Worm (Caenorhabditis elegans) whole organism, L4 larva: ENCODE data around the gene ZK632.4.

Experiments used
- F44E2.7 ChIP-seq: fragments of 200-800 bp; sonication (Bioruptor generic); IDR thresholded peaks from 2 replicates; pipeline ENCODE4 v2.1.2; 2022; ENCODE audit warnings: missing genetic modification characterization, missing compliant biosample characterization
- F49E8.2 ChIP-seq: sonication (generic microtip); optimal IDR thresholded peaks from 2 replicates; lab custom pipeline; 2016; ENCODE audit warnings: missing compliant biosample characterization, mild to moderate bottlenecking, missing genetic modification characterization, borderline replicate concordance
- T20F7.1 ChIP-seq: fragments of 200-800 bp; sonication (Bioruptor generic); optimal IDR thresholded peaks from 2 replicates; lab custom pipeline; 2018; ENCODE audit warnings: mild to moderate bottlenecking, missing genetic modification characterization, missing compliant biosample characterization
- T26A8.4 ChIP-seq: fragments of 200-800 bp; sonication (Bioruptor generic); IDR thresholded peaks from 2 replicates; pipeline ENCODE4 v1.3.6; 2022; ENCODE audit warnings: missing genetic modification characterization, missing compliant biosample characterization
- Y105C5A.15 ChIP-seq: fragments of 200-800 bp; sonication (Bioruptor generic); IDR thresholded peaks from 2 replicates; pipeline ENCODE4 v1.3.6; 2022; ENCODE audit warnings: missing genetic modification characterization, missing compliant biosample characterization
- ZK546.5 ChIP-seq, 2 experiments: sonication (generic microtip); optimal IDR thresholded peaks; 2 replicates each; lab custom pipeline; 2017; ENCODE audit warnings: missing biosample characterization in 2 of 2, missing genetic modification characterization in 2 of 2
- aha-1 ChIP-seq: fragments of 150-350 bp; peaks from one replicate; lab custom pipeline; 2014; ENCODE audit warnings: missing biosample characterization, missing genetic modification characterization
- arid-1 ChIP-seq: fragments of 200-800 bp; sonication (Bioruptor generic); conservative IDR thresholded peaks from 2 replicates; pipeline ENCODE4 v1.3.6; 2022; ENCODE audit warnings: missing genetic modification reagents, missing genetic modification characterization, missing compliant biosample characterization
- ceh-28 ChIP-seq: fragments of 150-350 bp; optimal IDR thresholded peaks from 2 replicates; lab custom pipeline; 2014; ENCODE audit warnings: missing biosample characterization, missing genetic modification reagents, missing genetic modification characterization
- ceh-62 ChIP-seq: sonication (generic microtip); optimal IDR thresholded peaks from 2 replicates; lab custom pipeline; 2017; ENCODE audit warnings: missing biosample characterization, missing genetic modification characterization
- cey-2 ChIP-seq: sonication (generic microtip); optimal IDR thresholded peaks from 3 replicates; lab custom pipeline; 2017; ENCODE audit warnings: missing genetic modification characterization, mild to moderate bottlenecking, missing compliant biosample characterization, antibody characterized with exemption, borderline replicate concordance; ENCODE audit not compliant: insufficient read depth
- ctbp-1 ChIP-seq: fragments of 200-800 bp; sonication (Bioruptor generic); IDR thresholded peaks from 2 replicates; pipeline ENCODE4 v1.3.6; 2022; ENCODE audit warnings: missing genetic modification reagents, missing genetic modification characterization, missing compliant biosample characterization
- dve-1 ChIP-seq: sonication (generic microtip); optimal IDR thresholded peaks from 2 replicates; lab custom pipeline; 2017; ENCODE audit warnings: antibody characterized with exemption, mild to moderate bottlenecking, missing genetic modification characterization, missing compliant biosample characterization; ENCODE audit not compliant: insufficient read depth
- egl-43 ChIP-seq: fragments of 200-800 bp; sonication (Bioruptor generic); IDR thresholded peaks from 2 replicates; pipeline ENCODE4 v1.3.6; 2022; ENCODE audit warnings: missing genetic modification reagents, missing genetic modification characterization, missing compliant biosample characterization
- gei-8 ChIP-seq: fragments of 200-800 bp; sonication (Bioruptor generic); optimal IDR thresholded peaks from 2 replicates; lab custom pipeline; 2018; ENCODE audit warnings: mild to moderate bottlenecking, missing genetic modification characterization, missing compliant biosample characterization
- hif-1 ChIP-seq, 2 experiments: sonication (generic microtip); optimal IDR thresholded peaks; 2 replicates each; lab custom pipeline; 2016 to 2017; ENCODE audit warnings: missing compliant biosample characterization in 2 of 2, missing genetic modification characterization in 2 of 2, missing genetic modification reagents in 2 of 2, missing genotype in 2 of 2, mild to moderate bottlenecking in 1 of 2
- hlh-30 ChIP-seq: sonication (generic microtip); optimal IDR thresholded peaks from 2 replicates; lab custom pipeline; 2017; ENCODE audit warnings: antibody characterized with exemption, mild to moderate bottlenecking, missing genetic modification characterization, missing compliant biosample characterization; ENCODE audit not compliant: insufficient read depth
- jun-1 ChIP-seq: fragments of 150-350 bp; optimal IDR thresholded peaks from 2 replicates; lab custom pipeline; 2014; ENCODE audit warnings: missing biosample characterization, missing genetic modification reagents, missing genetic modification characterization
- lin-15B ChIP-seq: fragments of 150-350 bp; sonication (generic microtip); optimal IDR thresholded peaks from 3 replicates; lab custom pipeline; 2014; ENCODE audit warnings: missing biosample characterization, missing genetic modification characterization
- lin-29 ChIP-seq: fragments of 200-800 bp; sonication (Bioruptor generic); IDR thresholded peaks from 2 replicates; pipeline ENCODE4 v1.3.6; 2022; ENCODE audit warnings: missing genetic modification reagents, missing genetic modification characterization, missing compliant biosample characterization
- lin-38 ChIP-seq: fragments of 200-800 bp; sonication (Bioruptor generic); IDR thresholded peaks from 2 replicates; pipeline ENCODE4 v1.3.6; 2022; ENCODE audit warnings: missing genetic modification reagents, missing genetic modification characterization, missing compliant biosample characterization
- lin-39 ChIP-seq: fragments of 150-350 bp; optimal IDR thresholded peaks from 2 replicates; lab custom pipeline; 2014; ENCODE audit warnings: missing biosample characterization, missing genetic modification reagents, missing genetic modification characterization
- lir-3 ChIP-seq: sonication (generic microtip); optimal IDR thresholded peaks from 2 replicates; lab custom pipeline; 2016; ENCODE audit warnings: mild to moderate bottlenecking, missing genetic modification characterization, missing compliant biosample characterization
- lsy-2 ChIP-seq, 2 experiments: fragments of 150-350 bp in 1 of 2; sonication (generic microtip) in 1 of 2; optimal IDR thresholded peaks; 2 replicates each; lab custom pipeline; 2014 to 2017; ENCODE audit warnings: missing biosample characterization in 2 of 2, missing genetic modification characterization in 2 of 2
- madf-5 ChIP-seq, 2 experiments: fragments of 200-800 bp; sonication (Bioruptor generic); IDR thresholded peaks; 2 replicates each; pipeline ENCODE4 v1.3.6; 2022; ENCODE audit warnings: missing compliant biosample characterization in 2 of 2, missing genetic modification characterization in 2 of 2
- madf-9 ChIP-seq: fragments of 200-800 bp; sonication (Bioruptor generic); conservative IDR thresholded peaks from 2 replicates; pipeline ENCODE4 v1.3.6; 2022; ENCODE audit warnings: missing genetic modification reagents, missing genetic modification characterization, missing compliant biosample characterization
- mdl-1 ChIP-seq, 2 experiments: fragments of 150-350 bp in 1 of 2; sonication (generic microtip) in 1 of 2; optimal IDR thresholded peaks; 2 replicates each; lab custom pipeline; 2014 to 2017; ENCODE audit warnings: missing biosample characterization in 2 of 2, missing genetic modification characterization in 2 of 2
- mep-1 ChIP-seq: fragments of 150-350 bp; sonication (generic microtip); optimal IDR thresholded peaks from 3 replicates; lab custom pipeline; 2014; ENCODE audit warnings: missing biosample characterization, missing genetic modification characterization
- mes-2 ChIP-seq: sonication (generic microtip); optimal IDR thresholded peaks from 2 replicates; lab custom pipeline; 2016; ENCODE audit warnings: missing genotype, mild to moderate bottlenecking, missing genetic modification characterization, missing compliant biosample characterization; ENCODE audit not compliant: poor library complexity, severe bottlenecking
- mxl-2 ChIP-seq: fragments of 200-800 bp; sonication (Bioruptor generic); conservative IDR thresholded peaks from 2 replicates; pipeline ENCODE4 v1.3.6; 2022; ENCODE audit warnings: missing genetic modification reagents, missing genetic modification characterization, missing compliant biosample characterization
- mxl-3 ChIP-seq: fragments of 200-800 bp; sonication (Bioruptor generic); optimal IDR thresholded peaks from 2 replicates; lab custom pipeline; 2018; ENCODE audit warnings: mild to moderate bottlenecking, missing genetic modification characterization, missing compliant biosample characterization
- nhr-11 ChIP-seq: fragments of 150-350 bp; optimal IDR thresholded peaks from 2 replicates; lab custom pipeline; 2014; ENCODE audit warnings: missing biosample characterization, missing genetic modification characterization
- nhr-111 ChIP-seq: fragments of 200-800 bp; sonication (Bioruptor generic); optimal IDR thresholded peaks from 2 replicates; lab custom pipeline; 2018; ENCODE audit warnings: mild to moderate bottlenecking, missing genetic modification characterization, missing compliant biosample characterization
- nhr-48 ChIP-seq: sonication (generic microtip); optimal IDR thresholded peaks from 2 replicates; lab custom pipeline; 2016; ENCODE audit warnings: mild to moderate bottlenecking, missing genetic modification characterization, missing compliant biosample characterization
- nhr-6 ChIP-seq: fragments of 150-350 bp; optimal IDR thresholded peaks from 2 replicates; lab custom pipeline; 2014; ENCODE audit warnings: missing biosample characterization, missing genetic modification characterization
- pha-4 ChIP-seq, 2 experiments: fragments of 150-350 bp in 1 of 2; fragments of 200-800 bp in 1 of 2; sonication (Bioruptor generic) in 1 of 2; IDR thresholded peaks in 1 of 2; optimal IDR thresholded peaks in 1 of 2; 2 replicates each; pipeline versions ENCODE4 v1.3.6 to Lab custom; 2014 to 2022; ENCODE audit warnings: missing genetic modification characterization in 2 of 2, missing genetic modification reagents in 2 of 2, missing biosample characterization in 1 of 2, missing compliant biosample characterization in 1 of 2
- rbr-2 ChIP-seq: sonication (generic microtip); optimal IDR thresholded peaks from 2 replicates; lab custom pipeline; 2016; ENCODE audit warnings: missing genotype, missing genetic modification characterization, missing compliant biosample characterization
- skn-1 ChIP-seq: fragments of 150-350 bp; optimal IDR thresholded peaks from 2 replicates; lab custom pipeline; 2014; ENCODE audit warnings: missing biosample characterization, missing genetic modification characterization
- snpc-4 ChIP-seq: fragments of 150-350 bp; optimal IDR thresholded peaks from 2 replicates; lab custom pipeline; 2014; ENCODE audit warnings: missing biosample characterization, missing genetic modification characterization
- tag-97 ChIP-seq: fragments of 200-800 bp; sonication (Bioruptor generic); IDR thresholded peaks from 2 replicates; pipeline ENCODE4 v1.3.6; 2022; ENCODE audit warnings: missing genetic modification characterization, missing compliant biosample characterization
- unc-39 ChIP-seq: sonication (generic microtip); optimal IDR thresholded peaks from 2 replicates; lab custom pipeline; 2017; ENCODE audit warnings: missing biosample characterization, missing genetic modification characterization
- unc-62 ChIP-seq, 3 experiments: fragments of 150-350 bp in 1 of 3; sonication (generic microtip); optimal IDR thresholded peaks in 2 of 3; peaks in 1 of 3; 1 replicate in 1 of 3; 2 replicates in 2 of 3; lab custom pipeline; 2014 to 2017; ENCODE audit warnings: missing biosample characterization in 3 of 3, missing genetic modification characterization in 3 of 3, missing genetic modification reagents in 3 of 3, missing genotype in 1 of 3
- vab-7 ChIP-seq: fragments of 200-800 bp; sonication (Bioruptor generic); IDR thresholded peaks from 2 replicates; pipeline ENCODE4 v1.3.6; 2022; ENCODE audit warnings: missing genetic modification reagents, missing genetic modification characterization, missing compliant biosample characterization
- zip-11 ChIP-seq: fragments of 200-800 bp; sonication (Bioruptor generic); IDR thresholded peaks from 2 replicates; pipeline ENCODE4 v1.3.6; 2022; ENCODE audit warnings: missing genetic modification characterization, missing compliant biosample characterization
- zip-2 ChIP-seq: fragments of 150-350 bp; optimal IDR thresholded peaks from 2 replicates; lab custom pipeline; 2014; ENCODE audit warnings: missing biosample characterization, missing genetic modification characterization

ZK632.4 gene

ce11 chrIII:9782011-9782436 is 25.2 kb downstream of the ZK632.4 start, which contains the start of gene vha-2 (continued):
- TF ChIP-seq unc-62 (GFP tag; optimal IDR thresholded peaks at IDR 0.05 in 1 of 2; lab: Kevin White, UChicago) (peak in 1 of 2 experiments; percentile 91), unc-62 (tag; optimal IDR thresholded peaks at IDR 0.05; lab: Kevin White, UChicago) (no peak), nhr-111 (GFP tag; lab: Kevin White, UChicago) (peak; percentile 42), egl-43 (GFP tag; lab: Robert Waterston, UW) (0 out of 2 replicates have a peak, but pooled peaks have one; percentile 47), lin-29 (no peak; the same call in 1 of the 2 replicates), gei-8 (GFP tag; lab: Kevin White, UChicago) (no peak), lin-38 (GFP tag; lab: Robert Waterston, UW) (peak; percentile 77), F49E8.2 (tag; lab: Kevin White, UChicago) (peak; percentile 40), lsy-2 (tag; optimal IDR thresholded peaks at IDR 0.05; lab: Kevin White, UChicago) (no peak), madf-5 (GFP tag; IDR thresholded peaks at IDR 0.05; lab: Robert Waterston, UW) (0 out of 4 replicates have a peak, but pooled peaks of 1 of the 2 experiments have one; percentile 34), hlh-30 (tag; lab: Kevin White, UChicago) (no peak), skn-1 (no peak), nhr-11 (tag; lab: Kevin White, UChicago) (no peak), mes-2 (peak; percentile 32), rbr-2 (no peak), ceh-28 (no peak), F44E2.7 (GFP tag; lab: Robert Waterston, UW) (no peak), pha-4 (GFP tag; IDR thresholded peaks at IDR 0.05; lab: Robert Waterston, UW) (peak; percentile 38), pha-4 (tag; optimal IDR thresholded peaks at IDR 0.05; lab: Kevin White, UChicago) (no peak), cey-2 (tag; lab: Kevin White, UChicago) (no peak), mep-1 (tag; lab: Kevin White, UChicago) (peak; percentile 7), lir-3 (tag; lab: Kevin White, UChicago) (no peak), tag-97 (GFP tag; lab: Robert Waterston, UW) (no peak), nhr-48 (tag; lab: Kevin White, UChicago) (peak; percentile 10), hif-1 (tag; optimal IDR thresholded peaks at IDR 0.05; lab: Kevin White, UChicago) (no peak)

ce11 chrIII:9780665-9781304 is 26.5 kb downstream of the ZK632.4 start, which contains the start of gene vha-1:
Gene vha-1, plus strand, starts transcription at chrIII:9781254.
- TF ChIP-seq zip-11 (GFP tag; lab: Robert Waterston, UW) (no peak), lin-15B (tag; lab: Kevin White, UChicago) (peak; percentile 40), nhr-111 (GFP tag; lab: Kevin White, UChicago) (no peak), unc-39 (tag; lab: Kevin White, UChicago) (no peak), jun-1 (tag; lab: Kevin White, UChicago) (peak; percentile 71), nhr-6 (tag; lab: Kevin White, UChicago) (peak; percentile 89), mxl-2 (GFP tag; lab: Robert Waterston, UW) (no peak), mdl-1 (tag; optimal IDR thresholded peaks at IDR 0.05; lab: Kevin White, UChicago) (peak; percentile 4 to 70), ctbp-1 (GFP tag; lab: Robert Waterston, UW) (peak; percentile 52), hlh-30 (tag; lab: Kevin White, UChicago) (peak; percentile 70), mep-1 (tag; lab: Kevin White, UChicago) (peak; percentile 92), egl-43 (GFP tag; lab: Robert Waterston, UW) (0 out of 2 replicates have a peak, but pooled peaks have one; percentile 29), madf-9 (GFP tag; lab: Robert Waterston, UW) (peak; percentile 69; the same call in 1 of the 2 replicates), gei-8 (GFP tag; lab: Kevin White, UChicago) (no peak), ZK546.5 (tag; optimal IDR thresholded peaks at IDR 0.05; lab: Kevin White, UChicago) (no peak), T26A8.4 (GFP tag; lab: Robert Waterston, UW) (peak; percentile 77), T20F7.1 (peak; percentile 81), vab-7 (GFP tag; lab: Robert Waterston, UW) (no peak), Y105C5A.15 (no peak), snpc-4 (tag; lab: Kevin White, UChicago) (no peak), arid-1 (GFP tag; lab: Robert Waterston, UW) (peak; percentile 44), hif-1 (tag; optimal IDR thresholded peaks at IDR 0.05; lab: Kevin White, UChicago) (peak in 1 of 2 experiments; percentile 58), unc-62 (GFP tag; optimal IDR thresholded peaks at IDR 0.05 in 1 of 2; lab: Kevin White, UChicago) (peak in 1 of 2 experiments; percentile 95), unc-62 (tag; optimal IDR thresholded peaks at IDR 0.05; lab: Kevin White, UChicago) (no peak), aha-1 (peak; percentile 48), dve-1 (tag; lab: Kevin White, UChicago) (peak; percentile 94), rbr-2 (peak; percentile 82), F49E8.2 (tag; lab: Kevin White, UChicago) (no peak), lin-39 (tag; lab: Kevin White, UChicago) (no peak), zip-2 (tag; lab: Kevin White, UChicago) (no peak), mxl-3 (GFP tag; lab: Kevin White, UChicago) (peak; percentile 86), ceh-62 (tag; lab: Kevin White, UChicago) (no peak)
